Fruit fly (Drosophila melanogaster) whole organism: ENCODE results near the gene Elp1.

Source experiments
- Dll ChIP-seq: fragments of >200 bp; optimal IDR thresholded peaks from 2 replicates; lab custom pipeline; 2017
- EcR ChIP-seq, 2 experiments: fragments of >200 bp; optimal IDR thresholded peaks; 2 replicates each; lab custom pipeline; 2017; ENCODE audit warnings: missing biosample characterization in 2 of 2, missing genetic modification characterization in 2 of 2, missing genetic modification reagents in 2 of 2
- pan ChIP-seq: fragments of >200 bp; optimal IDR thresholded peaks from 2 replicates; lab custom pipeline; 2017
- psq ChIP-seq: fragments of >200 bp; optimal IDR thresholded peaks from 2 replicates; lab custom pipeline; 2017
- usp ChIP-seq: fragments of >200 bp; optimal IDR thresholded peaks from 2 replicates; lab custom pipeline; 2017; ENCODE audit warnings: missing biosample characterization, missing genetic modification characterization, mixed read lengths

- no peak for TF ChIP-seq Dll
- no peak for TF ChIP-seq pan
- no peak for TF ChIP-seq usp (GFP tag; lab: Kevin White, UChicago)
- no peak for TF ChIP-seq EcR (GFP tag; optimal IDR thresholded peaks at IDR 0.05; lab: Kevin White, UChicago)
- no peak for TF ChIP-seq psq (lab: Kevin White, UChicago)
These were observed at the start of gene Elp1, which contains the start of gene Csk for dm6 chr3R:11650105-11651039.
